Worm (Caenorhabditis elegans): ENCODE data around the gene rps-22.

rps-22 gene

DNA sequence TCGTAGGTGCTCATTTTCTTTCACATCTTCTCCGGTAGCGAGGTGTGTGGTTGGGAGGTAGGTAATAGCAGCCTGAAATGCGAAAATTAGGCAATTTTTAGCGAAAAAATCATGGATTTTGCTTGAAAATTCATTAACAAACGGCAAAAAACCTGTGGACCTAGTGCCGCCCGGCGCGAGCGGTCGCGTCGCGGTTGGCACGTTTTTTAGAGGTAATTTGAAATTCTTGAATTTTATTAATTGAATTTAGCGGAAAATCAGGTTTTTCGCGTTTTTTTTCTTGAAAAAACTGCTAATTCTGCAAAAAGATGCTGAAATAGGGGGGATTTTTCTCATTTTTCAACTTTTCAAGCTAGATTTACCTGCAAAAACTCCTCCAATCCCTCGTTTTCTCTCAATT, 973 bp upstream of the rps-22 start:
- TF ChIP-seq ama-1 (optimal IDR thresholded peaks at IDR 0.05) (no peak), sma-3 (GFP tag; optimal IDR thresholded peaks at IDR 0.05) (no peak), sem-4 (tag; optimal IDR thresholded peaks at IDR 0.05) (no peak), aly-2 (tag; optimal IDR thresholded peaks at IDR 0.05) (no peak), elt-3 (tag; optimal IDR thresholded peaks at IDR 0.05) (no peak)

DNA sequence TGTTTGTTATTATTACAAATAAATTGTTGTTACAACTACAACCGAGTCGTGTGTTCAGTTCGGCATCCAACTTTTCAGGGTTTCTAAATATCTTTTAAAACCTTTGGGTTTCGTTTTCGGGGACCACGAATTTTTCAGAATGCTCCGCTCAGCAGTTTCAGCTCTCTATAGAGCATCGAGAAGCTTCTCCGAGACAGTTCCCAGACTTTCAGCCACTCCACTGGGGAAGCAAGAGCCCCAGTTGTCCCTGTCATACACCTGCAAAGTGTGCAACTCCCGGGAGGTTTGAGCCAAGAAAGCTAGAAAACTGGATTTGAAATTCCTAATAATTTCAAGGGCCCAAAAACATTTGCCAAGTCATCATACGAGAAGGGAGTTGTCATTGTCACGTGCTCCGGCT, 1.1 kb downstream of the rps-22 start, which contains the start of gene F53A3.7:
F53A3.7 (plus strand) TSS at position 139 of the 400 bp plus-strand sequence.
- TF ChIP-seq nhr-23 (tag; optimal IDR thresholded peaks at IDR 0.05) (no peak), ztf-1 (GFP tag; conservative IDR thresholded peaks at IDR 0.05) (no peak), sem-4 (tag; optimal IDR thresholded peaks at IDR 0.05) (peak; percentile 13), nhr-12 (tag; optimal IDR thresholded peaks at IDR 0.05) (no peak), unc-39 (tag; optimal IDR thresholded peaks at IDR 0.05) (no peak), snpc-4 (tag; optimal IDR thresholded peaks at IDR 0.05) (no peak), lsy-2 (tag; optimal IDR thresholded peaks at IDR 0.05) (peak; percentile 23 to 31), nhr-6 (tag; optimal IDR thresholded peaks at IDR 0.05) (no peak), egl-27 (tag; optimal IDR thresholded peaks at IDR 0.05) (no peak), zag-1 (tag; optimal IDR thresholded peaks at IDR 0.05) (no peak), ama-1 (optimal IDR thresholded peaks at IDR 0.05) (peak; percentile 15), lin-13 (GFP tag; optimal IDR thresholded peaks at IDR 0.05) (no peak)

DNA sequence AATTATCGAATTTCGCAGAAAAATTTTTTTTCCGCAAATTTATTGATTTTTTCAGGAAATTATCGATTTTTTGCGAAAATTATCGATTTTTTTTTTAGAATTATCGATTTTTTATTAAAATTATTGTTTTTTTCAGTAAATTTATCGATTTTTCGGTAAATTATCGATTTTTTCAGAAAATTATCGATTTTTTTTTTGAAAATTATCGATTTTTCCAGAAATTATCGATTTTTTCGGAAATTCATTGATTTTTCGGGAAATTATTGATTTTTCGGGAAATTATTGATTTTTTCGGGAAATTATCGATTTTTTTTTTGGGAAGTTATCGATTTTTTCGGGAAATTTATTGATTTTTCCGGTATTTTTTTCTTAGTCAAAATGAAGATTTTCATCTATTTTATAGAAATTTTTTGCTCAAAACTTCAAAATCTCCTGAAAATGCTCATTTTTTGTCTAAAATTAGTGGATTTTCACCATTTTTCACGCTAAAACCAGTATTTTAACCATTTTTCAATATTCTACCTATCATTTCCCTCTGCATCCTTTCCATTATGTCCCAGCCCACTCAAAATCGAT, 5.3 kb downstream of the rps-22 start:
- TF ChIP-seq nhr-77 (tag; optimal IDR thresholded peaks at IDR 0.05) (no peak), aly-2 (tag; optimal IDR thresholded peaks at IDR 0.05) (no peak), elt-3 (tag; optimal IDR thresholded peaks at IDR 0.05) (no peak), nhr-237 (tag; optimal IDR thresholded peaks at IDR 0.05) (no peak), lin-39 (tag; optimal IDR thresholded peaks at IDR 0.05) (no peak), nhr-25 (tag; optimal IDR thresholded peaks at IDR 0.05) (no peak), sma-9 (GFP tag; optimal IDR thresholded peaks at IDR 0.05) (no peak), sma-9 (tag; optimal IDR thresholded peaks at IDR 0.05) (no peak), unc-55 (GFP tag; optimal IDR thresholded peaks at IDR 0.05) (no peak), nhr-11 (tag; optimal IDR thresholded peaks at IDR 0.05) (no peak), lin-13 (GFP tag; optimal IDR thresholded peaks at IDR 0.05) (no peak), dmd-4 (tag; optimal IDR thresholded peaks at IDR 0.05) (no peak), nhr-6 (tag; optimal IDR thresholded peaks at IDR 0.05) (no peak)

DNA sequence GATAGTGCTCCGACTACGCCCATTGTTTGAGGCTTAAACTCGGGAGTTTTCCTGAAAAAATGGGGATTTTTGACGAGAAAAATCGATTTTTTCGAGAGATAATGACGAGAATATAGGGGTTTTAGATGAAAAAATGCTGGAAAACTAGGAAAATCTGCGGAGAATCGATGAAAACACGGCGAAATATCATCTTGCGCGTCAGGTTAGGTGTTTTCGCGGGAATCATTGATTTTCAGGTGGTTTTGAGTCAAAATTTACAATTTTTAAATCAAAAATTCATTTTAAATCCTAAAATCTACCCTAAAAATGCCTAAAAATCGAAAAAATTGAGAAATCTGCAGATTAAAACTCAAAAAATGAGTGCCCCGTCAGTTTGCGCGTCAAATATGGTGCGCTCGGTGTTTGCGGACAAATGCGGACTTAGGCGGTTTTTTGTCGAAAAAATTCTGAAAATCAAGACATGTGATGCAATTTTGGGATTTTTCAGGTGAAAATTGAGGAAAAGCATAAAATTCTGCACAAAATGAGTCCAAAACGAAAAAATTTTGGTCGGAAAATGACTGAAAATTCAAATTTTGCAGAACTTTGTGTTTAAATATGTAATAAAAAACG, 11.7 kb downstream of the rps-22 start, which contains the start of gene mboa-6:
mboa-6 (minus strand) TSS at position 51 of the 612 bp plus-strand sequence.
- no peak for TF ChIP-seq mab-5 (tag; optimal IDR thresholded peaks at IDR 0.05)
- no peak for TF ChIP-seq ZK546.5 (tag; optimal IDR thresholded peaks at IDR 0.05)
- no peak for TF ChIP-seq nhr-11 (tag; optimal IDR thresholded peaks at IDR 0.05)
- peak; percentile 37 for TF ChIP-seq unc-55 (GFP tag; optimal IDR thresholded peaks at IDR 0.05)
- no peak for TF ChIP-seq nhr-6 (tag; optimal IDR thresholded peaks at IDR 0.05)
- no peak for TF ChIP-seq lin-13 (GFP tag; optimal IDR thresholded peaks at IDR 0.05)
- no peak for TF ChIP-seq gmeb-1 (tag; optimal IDR thresholded peaks at IDR 0.05)
- no peak for TF ChIP-seq lin-11 (tag; optimal IDR thresholded peaks at IDR 0.05)
- no peak for TF ChIP-seq mdl-1 (tag; optimal IDR thresholded peaks at IDR 0.05)

DNA sequence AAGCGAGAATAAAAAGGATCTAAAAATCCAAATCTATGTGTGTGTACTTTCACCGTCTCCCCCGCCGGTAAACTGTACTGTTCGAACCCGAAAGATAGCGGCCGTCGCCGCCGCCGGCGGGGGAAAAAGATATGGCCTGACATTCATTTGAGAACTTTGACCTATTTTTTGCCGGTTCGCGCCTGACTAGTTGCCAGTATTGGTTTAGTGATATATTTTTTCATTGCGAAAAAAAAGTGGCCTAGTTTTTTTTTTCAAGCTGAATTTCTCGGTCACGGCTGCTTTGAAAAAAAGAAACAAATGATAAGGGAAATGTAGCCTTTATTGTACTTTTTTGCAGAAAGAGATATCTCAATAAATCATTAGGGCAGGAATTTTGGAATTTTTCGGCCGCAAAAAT, 12.2 kb downstream of the rps-22 start:
- TF ChIP-seq fos-1 (tag; optimal IDR thresholded peaks at IDR 0.05) (peak; percentile 6), blmp-1 (tag; optimal IDR thresholded peaks at IDR 0.05; ENCODE audit: insufficient read depth) (no peak)

DNA sequence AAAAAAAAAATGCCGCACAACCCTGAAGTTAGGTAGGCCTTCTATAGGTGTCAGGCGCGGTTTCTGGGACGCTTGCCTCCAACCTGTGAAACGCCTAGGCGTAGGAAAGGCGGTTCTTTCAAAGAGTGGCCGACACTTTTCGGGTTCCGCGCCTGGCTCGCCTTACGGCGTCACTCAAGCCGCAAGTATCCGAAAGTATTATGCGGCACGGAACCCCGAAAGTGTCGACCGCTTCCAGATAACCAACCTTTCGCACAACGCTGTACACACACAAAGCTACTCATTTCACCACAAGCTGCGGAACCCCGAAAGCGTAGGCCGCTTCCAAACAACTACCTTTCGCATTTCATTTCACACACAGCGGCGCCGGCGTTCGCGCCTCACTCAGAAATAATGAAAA, 12.8 kb downstream of the rps-22 start:
- TF ChIP-seq C34F6.9 (tag; optimal IDR thresholded peaks at IDR 0.05) (no peak), nhr-12 (tag; optimal IDR thresholded peaks at IDR 0.05) (no peak), mab-5 (tag; optimal IDR thresholded peaks at IDR 0.05) (no peak), aly-2 (tag; optimal IDR thresholded peaks at IDR 0.05) (no peak), mdl-1 (tag; optimal IDR thresholded peaks at IDR 0.05) (no peak), nhr-237 (tag; optimal IDR thresholded peaks at IDR 0.05) (no peak), Y55F3AM.14 (GFP tag; optimal IDR thresholded peaks at IDR 0.05) (no peak), nhr-6 (tag; optimal IDR thresholded peaks at IDR 0.05) (no peak), ztf-11 (tag; optimal IDR thresholded peaks at IDR 0.05) (no peak), gmeb-1 (tag; optimal IDR thresholded peaks at IDR 0.05) (no peak)

Measured in whole organism, L2 larva.